Worm (Caenorhabditis elegans) whole organism, early embryonic: ENCODE results near the gene gei-15.

Experiments
- B0310.2 ChIP-seq: sonication (generic microtip); optimal IDR thresholded peaks from 2 replicates; lab custom pipeline; 2016; ENCODE audit warnings: mild to moderate bottlenecking, missing genetic modification characterization, missing compliant biosample characterization
- ceh-13 ChIP-seq: fragments of 200-800 bp; sonication (Bioruptor generic); optimal IDR thresholded peaks from 2 replicates; lab custom pipeline; 2018; ENCODE audit warnings: mild to moderate bottlenecking, missing genetic modification characterization, missing compliant biosample characterization
- ceh-36 ChIP-seq: sonication (generic microtip); optimal IDR thresholded peaks from 2 replicates; lab custom pipeline; 2016; ENCODE audit warnings: missing genetic modification characterization, inconsistent platforms, missing compliant biosample characterization
- ets-7 ChIP-seq: sonication (generic microtip); optimal IDR thresholded peaks from 2 replicates; lab custom pipeline; 2016; ENCODE audit warnings: missing genotype, missing genetic modification characterization, missing compliant biosample characterization
- flt-1 ChIP-seq: fragments of 200-800 bp; sonication (Bioruptor generic); IDR thresholded peaks from 2 replicates; pipeline ENCODE4 v1.3.6; 2022; ENCODE audit warnings: missing genetic modification characterization, missing compliant biosample characterization
- pes-1 ChIP-seq: fragments of 200-800 bp; sonication (Bioruptor generic); IDR thresholded peaks from 2 replicates; pipeline ENCODE4 v1.3.6; 2022; ENCODE audit warnings: missing genetic modification reagents, missing genetic modification characterization, missing compliant biosample characterization
- tra-4 ChIP-seq: sonication (generic microtip); optimal IDR thresholded peaks from 2 replicates; lab custom pipeline; 2017; ENCODE audit warnings: missing genetic modification characterization, missing compliant biosample characterization

ce11 chrX:6856793-6857192 is 33.7 kb upstream of the gei-15 start:
- TF ChIP-seq B0310.2 (tag; lab: Kevin White, UChicago) (no peak), ceh-36 (no peak), tra-4 (tag; lab: Kevin White, UChicago) (no peak), flt-1 (no peak), pes-1 (GFP tag; lab: Robert Waterston, UW) (no peak), ceh-13 (GFP tag; lab: Kevin White, UChicago) (no peak), ets-7 (no peak)
